Fruit fly (Drosophila melanogaster) whole organism, embryonic: ENCODE data around the gene CG10222.

ENCODE experiments used
- Atf6 ChIP-seq: fragments of 200-800 bp; sonication (Bioruptor generic); IDR thresholded peaks from 2 replicates; pipeline ENCODE4 v1.3.6; 2022; ENCODE audit warnings: missing biosample characterization, missing genetic modification characterization
- BEAF-32 ChIP-seq: fragments of 200-800 bp; sonication (Bioruptor generic); optimal IDR thresholded peaks from 3 replicates; lab custom pipeline; 2017; ENCODE audit warnings: missing biosample characterization, missing genetic modification characterization, mild to moderate bottlenecking, moderate library complexity, missing genetic modification reagents
- CG1024 ChIP-seq: fragments of 200-800 bp; sonication (Bioruptor generic); IDR thresholded peaks from 2 replicates; pipeline ENCODE4 v1.3.6; 2022; ENCODE audit warnings: missing biosample characterization, missing genetic modification characterization
- CG12942 ChIP-seq: fragments of 200-800 bp; sonication (Bioruptor generic); optimal IDR thresholded peaks from 3 replicates; lab custom pipeline; 2016; ENCODE audit warnings: missing biosample characterization, missing genetic modification characterization
- CG13287 ChIP-seq: fragments of 200-800 bp; sonication (Bioruptor generic); IDR thresholded peaks from 2 replicates; pipeline ENCODE4 v1.3.6; 2022; ENCODE audit warnings: missing biosample characterization, missing genetic modification characterization; ENCODE audit not compliant: partially characterized antibody
- CG13775 ChIP-seq: fragments of 200-800 bp; sonication (Bioruptor generic); optimal IDR thresholded peaks from 3 replicates; lab custom pipeline; 2017; ENCODE audit warnings: missing biosample characterization, mild to moderate bottlenecking, missing genetic modification characterization
- CG14014 ChIP-seq: fragments of 200-800 bp; sonication (Bioruptor generic); IDR thresholded peaks from 2 replicates; pipeline ENCODE4 v1.3.6; 2022; ENCODE audit warnings: missing biosample characterization, missing genetic modification characterization
- CG16863 ChIP-seq: fragments of 200-800 bp; sonication (Bioruptor generic); optimal IDR thresholded peaks from 3 replicates; lab custom pipeline; 2016; ENCODE audit warnings: missing biosample characterization, missing genetic modification characterization
- CG4707 ChIP-seq: fragments of 200-800 bp; sonication (Bioruptor generic); optimal IDR thresholded peaks from 2 replicates; lab custom pipeline; 2018; ENCODE audit warnings: missing biosample characterization, mild to moderate bottlenecking, missing genetic modification characterization, moderate library complexity
- CG4820 ChIP-seq: fragments of 200-800 bp; sonication (Bioruptor generic); optimal IDR thresholded peaks from 3 replicates; lab custom pipeline; 2016; ENCODE audit warnings: missing biosample characterization, missing genetic modification characterization
- CG5180 ChIP-seq: fragments of 200-800 bp; sonication (Bioruptor generic); optimal IDR thresholded peaks from 3 replicates; lab custom pipeline; 2017; ENCODE audit warnings: missing biosample characterization, missing genetic modification characterization, mild to moderate bottlenecking, moderate library complexity, missing genetic modification reagents
- CG6272 ChIP-seq: fragments of 200-800 bp; sonication (Bioruptor generic); IDR thresholded peaks from 2 replicates; pipeline ENCODE4 v1.3.6; 2022; ENCODE audit warnings: missing biosample characterization, missing genetic modification characterization
- CG6765 ChIP-seq: fragments of 200-800 bp; sonication (Bioruptor generic); optimal IDR thresholded peaks from 3 replicates; lab custom pipeline; 2017; ENCODE audit warnings: missing biosample characterization, mild to moderate bottlenecking, missing genetic modification characterization
- CG8281 ChIP-seq: fragments of 200-800 bp; sonication (Bioruptor generic); optimal IDR thresholded peaks from 2 replicates; lab custom pipeline; 2018; ENCODE audit warnings: missing biosample characterization, mild to moderate bottlenecking, missing genetic modification characterization, moderate library complexity
- Camta ChIP-seq: fragments of 200-800 bp; sonication (Bioruptor generic); optimal IDR thresholded peaks from 2 replicates; lab custom pipeline; 2016; ENCODE audit warnings: missing biosample characterization, missing genetic modification characterization
- CoRest ChIP-seq: fragments of 200-800 bp; sonication (Bioruptor generic); optimal IDR thresholded peaks from 3 replicates; lab custom pipeline; 2018; ENCODE audit warnings: missing biosample characterization, mild to moderate bottlenecking, missing genetic modification characterization, moderate library complexity
- D19B ChIP-seq: fragments of 200-800 bp; sonication (Bioruptor generic); optimal IDR thresholded peaks from 2 replicates; lab custom pipeline; 2017; ENCODE audit warnings: missing biosample characterization, mild to moderate bottlenecking, missing genetic modification characterization
- Dek ChIP-seq: fragments of 200-800 bp; sonication (Bioruptor generic); optimal IDR thresholded peaks from 3 replicates; lab custom pipeline; 2019; ENCODE audit warnings: missing biosample characterization, mild to moderate bottlenecking, missing genetic modification characterization, moderate library complexity
- Doc2 ChIP-seq: fragments of 200-800 bp; sonication (Bioruptor generic); IDR thresholded peaks from 2 replicates; pipeline ENCODE4 v1.3.6; 2022; ENCODE audit warnings: missing biosample characterization, missing genetic modification characterization
- Fer1 ChIP-seq: fragments of 200-800 bp; sonication (Bioruptor generic); optimal IDR thresholded peaks from 2 replicates; lab custom pipeline; 2017; ENCODE audit warnings: missing biosample characterization, mild to moderate bottlenecking, missing genetic modification characterization
- Fer2 ChIP-seq: fragments of 200-800 bp; sonication (Bioruptor generic); optimal IDR thresholded peaks from 2 replicates; lab custom pipeline; 2018; ENCODE audit warnings: missing biosample characterization, mild to moderate bottlenecking, missing genetic modification characterization, moderate library complexity
- HmgZ ChIP-seq: fragments of 200-800 bp; sonication (Bioruptor generic); optimal IDR thresholded peaks from 2 replicates; lab custom pipeline; 2018; ENCODE audit warnings: missing biosample characterization, mild to moderate bottlenecking, missing genetic modification characterization
- Hr39 ChIP-seq: fragments of >200 bp; optimal IDR thresholded peaks from 2 replicates; lab custom pipeline; 2017
- Hsf ChIP-seq: fragments of 200-800 bp; sonication (Bioruptor generic); optimal IDR thresholded peaks from 3 replicates; lab custom pipeline; 2016; ENCODE audit warnings: missing biosample characterization, missing genetic modification characterization
- MBD-R2 ChIP-seq: fragments of 200-800 bp; sonication (Bioruptor generic); IDR thresholded peaks from 2 replicates; pipeline ENCODE4 v1.3.6; 2022; ENCODE audit warnings: missing biosample characterization, missing genetic modification characterization
- MESR4 ChIP-seq: fragments of 200-800 bp; sonication (Bioruptor generic); optimal IDR thresholded peaks from 2 replicates; lab custom pipeline; 2018; ENCODE audit warnings: missing biosample characterization, mild to moderate bottlenecking, missing genetic modification characterization, moderate library complexity
- Med ChIP-seq: fragments of 200-800 bp; sonication (Bioruptor generic); peaks from one replicate; lab custom pipeline; 2016; ENCODE audit warnings: missing biosample characterization, missing genetic modification characterization, mild to moderate bottlenecking, inconsistent platforms, moderate library complexity
- Rx ChIP-seq: fragments of 200-800 bp; sonication (Bioruptor generic); IDR thresholded peaks from 2 replicates; pipeline ENCODE4 v1.3.6; 2022; ENCODE audit warnings: missing biosample characterization, missing genetic modification characterization
- Sin3A ChIP-seq: fragments of >200 bp; optimal IDR thresholded peaks from 2 replicates; lab custom pipeline; 2018
- Trl ChIP-seq, 3 experiments: fragments of >200 bp in 2 of 3; fragments of 200-800 bp in 1 of 3; sonication (Bioruptor generic) in 1 of 3; optimal IDR thresholded peaks; 2 replicates in 1 of 3; 3 replicates in 2 of 3; lab custom pipeline; 2016 to 2017; ENCODE audit warnings: missing biosample characterization in 1 of 3, missing genetic modification characterization in 1 of 3
- Vsx1 ChIP-seq: fragments of 200-800 bp; sonication (Bioruptor generic); optimal IDR thresholded peaks from 2 replicates; lab custom pipeline; 2017; ENCODE audit warnings: missing biosample characterization, mild to moderate bottlenecking, missing genetic modification characterization, missing genetic modification reagents
- bigmax ChIP-seq: fragments of 200-800 bp; sonication (Bioruptor generic); optimal IDR thresholded peaks from 2 replicates; lab custom pipeline; 2018; ENCODE audit warnings: missing biosample characterization, mild to moderate bottlenecking, missing genetic modification characterization
- cas ChIP-seq: fragments of 200-800 bp; sonication (Bioruptor generic); IDR thresholded peaks from 2 replicates; pipeline ENCODE4 v1.3.6; 2022; ENCODE audit warnings: missing biosample characterization, missing genetic modification characterization
- da ChIP-seq: fragments of 200-800 bp; sonication (Bioruptor generic); optimal IDR thresholded peaks from 2 replicates; lab custom pipeline; 2016; ENCODE audit warnings: missing biosample characterization, missing genetic modification characterization
- dmrt11E ChIP-seq: fragments of 200-800 bp; sonication (Bioruptor generic); optimal IDR thresholded peaks from 3 replicates; lab custom pipeline; 2018; ENCODE audit warnings: missing biosample characterization, mild to moderate bottlenecking, missing genetic modification characterization, moderate library complexity
- dpn ChIP-seq, 2 experiments: fragments of 200-800 bp; sonication (Bioruptor generic); optimal IDR thresholded peaks; 3 replicates each; lab custom pipeline; 2016; ENCODE audit warnings: missing biosample characterization in 2 of 2, missing genetic modification characterization in 2 of 2
- eyg ChIP-seq: fragments of 200-800 bp; sonication (Bioruptor generic); optimal IDR thresholded peaks from 3 replicates; lab custom pipeline; 2016; ENCODE audit warnings: missing biosample characterization, missing genetic modification characterization
- fd96Cb ChIP-seq: fragments of 200-800 bp; sonication (Bioruptor generic); optimal IDR thresholded peaks from 2 replicates; lab custom pipeline; 2018; ENCODE audit warnings: missing biosample characterization, mild to moderate bottlenecking, missing genetic modification characterization, moderate library complexity
- ftz-f1 ChIP-seq: fragments of 200-800 bp; sonication (Bioruptor generic); optimal IDR thresholded peaks from 2 replicates; lab custom pipeline; 2016; ENCODE audit warnings: missing biosample characterization, missing genetic modification characterization
- gro ChIP-seq: fragments of 200-800 bp; sonication (Bioruptor generic); optimal IDR thresholded peaks from 2 replicates; lab custom pipeline; 2016; ENCODE audit warnings: missing biosample characterization, missing genetic modification characterization
- h ChIP-seq: fragments of >200 bp; optimal IDR thresholded peaks from 2 replicates; lab custom pipeline; 2017
- inv ChIP-seq: fragments of 200-800 bp; sonication (Bioruptor generic); IDR thresholded peaks from 2 replicates; pipeline ENCODE4 v1.3.6; 2022; ENCODE audit warnings: missing biosample characterization, missing genetic modification characterization; ENCODE audit not compliant: partially characterized antibody
- lov ChIP-seq, 2 experiments: fragments of 200-800 bp in 1 of 2; fragments of >200 bp in 1 of 2; sonication (Bioruptor generic) in 1 of 2; IDR thresholded peaks in 1 of 2; optimal IDR thresholded peaks in 1 of 2; 2 replicates in 1 of 2; 3 replicates in 1 of 2; pipeline versions ENCODE4 v1.3.6 to Lab custom; 2017 to 2022; ENCODE audit warnings: missing biosample characterization in 1 of 2, missing genetic modification characterization in 1 of 2
- mirr ChIP-seq: fragments of 200-800 bp; sonication (Bioruptor generic); optimal IDR thresholded peaks from 3 replicates; lab custom pipeline; 2018; ENCODE audit warnings: missing biosample characterization, mild to moderate bottlenecking, missing genetic modification characterization
- nmo ChIP-seq: fragments of 200-800 bp; sonication (Bioruptor generic); optimal IDR thresholded peaks from 2 replicates; lab custom pipeline; 2018; ENCODE audit warnings: missing biosample characterization, mild to moderate bottlenecking, missing genetic modification characterization, moderate library complexity
- pita ChIP-seq: fragments of 200-800 bp; sonication (Bioruptor generic); optimal IDR thresholded peaks from 2 replicates; lab custom pipeline; 2017; ENCODE audit warnings: missing biosample characterization, mild to moderate bottlenecking, missing genetic modification characterization
- pzg ChIP-seq: fragments of 200-800 bp; sonication (Bioruptor generic); optimal IDR thresholded peaks from 3 replicates; lab custom pipeline; 2018; ENCODE audit warnings: missing biosample characterization, mild to moderate bottlenecking, missing genetic modification characterization, moderate library complexity
- scrt ChIP-seq: fragments of 200-800 bp; sonication (Bioruptor generic); optimal IDR thresholded peaks from 2 replicates; lab custom pipeline; 2018; ENCODE audit warnings: missing biosample characterization, mild to moderate bottlenecking, missing genetic modification characterization, moderate library complexity
- sd ChIP-seq: fragments of 200-800 bp; sonication (Bioruptor generic); optimal IDR thresholded peaks from 3 replicates; lab custom pipeline; 2018; ENCODE audit warnings: missing biosample characterization, mild to moderate bottlenecking, missing genetic modification characterization, moderate library complexity
- sens-2 ChIP-seq: fragments of 200-800 bp; sonication (Bioruptor generic); IDR thresholded peaks from 2 replicates; pipeline ENCODE4 v1.3.6; 2022; ENCODE audit warnings: missing biosample characterization, missing genetic modification characterization
- sr ChIP-seq: fragments of 200-800 bp; sonication (Bioruptor generic); IDR thresholded peaks from 3 replicates; pipeline ENCODE4 v1.3.6; 2022; ENCODE audit warnings: missing biosample characterization, missing genetic modification characterization
- stwl ChIP-seq: fragments of 200-800 bp; sonication (Bioruptor generic); optimal IDR thresholded peaks from 3 replicates; lab custom pipeline; 2018; ENCODE audit warnings: missing biosample characterization, mild to moderate bottlenecking, missing genetic modification characterization, moderate library complexity

The CG10222 gene

DNA sequence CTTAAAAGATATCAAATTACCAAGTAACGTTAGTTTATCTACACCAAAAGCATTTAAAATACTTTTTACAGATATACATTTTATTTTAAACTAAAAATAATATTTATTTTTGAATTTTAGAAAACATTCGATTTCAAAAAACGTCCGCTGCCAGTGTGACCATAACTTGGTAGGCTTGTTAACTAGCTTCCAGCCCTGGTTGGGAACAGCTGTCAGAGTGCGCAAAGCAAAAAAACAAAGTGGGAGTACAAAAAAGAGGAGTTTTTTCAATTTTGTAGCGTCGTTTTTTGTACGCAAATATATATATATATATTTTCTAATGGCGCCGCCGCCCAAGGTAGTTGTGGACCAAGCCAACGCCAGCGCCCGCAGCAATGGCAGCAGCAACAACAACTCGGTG is 30.1 kb upstream of the CG10222 start, which contains the start of gene cmb (continued):
- TF ChIP-seq nmo (GFP tag; lab: Kevin White, UChicago): peak; percentile 8
- peak; percentile 38; the same call in 1 of the 2 replicates for TF ChIP-seq CG13287 (GFP tag; lab: Robert Waterston, UW)
- TF ChIP-seq CG6272: no peak
- no peak for TF ChIP-seq dmrt11E
- TF ChIP-seq Camta (GFP tag; lab: Kevin White, UChicago): no peak
- peak; percentile 42 for TF ChIP-seq MESR4 (GFP tag; lab: Kevin White, UChicago)
- no peak for TF ChIP-seq dpn (GFP tag; optimal IDR thresholded peaks at IDR 0.05; lab: Kevin White, UChicago)
- TF ChIP-seq ftz-f1: no peak
- TF ChIP-seq HmgZ (tag; lab: Kevin White, UChicago): no peak
- no peak for TF ChIP-seq CG13775
- no peak for TF ChIP-seq da (GFP tag; lab: Kevin White, UChicago)
- no peak for TF ChIP-seq CG1024 (GFP tag; lab: Robert Waterston, UW)
- TF ChIP-seq scrt (GFP tag; lab: Kevin White, UChicago): no peak
- TF ChIP-seq Hsf (GFP tag; lab: Kevin White, UChicago): no peak
- no peak for TF ChIP-seq h (lab: Kevin White, UChicago)
- no peak for TF ChIP-seq Trl (optimal IDR thresholded peaks at IDR 0.05; lab: Kevin White, UChicago)
- TF ChIP-seq Trl (GFP tag; optimal IDR thresholded peaks at IDR 0.05; lab: Kevin White, UChicago): no peak
- TF ChIP-seq sr (GFP tag; lab: Robert Waterston, UW): no peak
- TF ChIP-seq eyg (GFP tag; lab: Kevin White, UChicago): no peak
- TF ChIP-seq Med: peak; percentile 27
- TF ChIP-seq pzg: peak; percentile 46
- TF ChIP-seq mirr: no peak
- no peak for TF ChIP-seq fd96Cb (tag; lab: Kevin White, UChicago)
- no peak for TF ChIP-seq lov (optimal IDR thresholded peaks at IDR 0.05; lab: Kevin White, UChicago)
- TF ChIP-seq lov (GFP tag; IDR thresholded peaks at IDR 0.05; lab: Robert Waterston, UW): no peak
- TF ChIP-seq stwl (tag; lab: Kevin White, UChicago): peak; percentile 89
- no peak for TF ChIP-seq CG16863 (GFP tag; lab: Kevin White, UChicago)
- no peak for TF ChIP-seq Fer1
- TF ChIP-seq cas (GFP tag; lab: Robert Waterston, UW): no peak
- TF ChIP-seq Atf6 (GFP tag; lab: Robert Waterston, UW): no peak
- no peak for TF ChIP-seq CG8281 (tag; lab: Kevin White, UChicago)
- TF ChIP-seq D19B (GFP tag; lab: Kevin White, UChicago): no peak
- TF ChIP-seq sens-2 (GFP tag; lab: Robert Waterston, UW): no peak
- no peak for TF ChIP-seq CG4707 (GFP tag; lab: Kevin White, UChicago)
- TF ChIP-seq gro: no peak
- TF ChIP-seq CG4820 (GFP tag; lab: Kevin White, UChicago): no peak
- TF ChIP-seq CG6765 (GFP tag; lab: Kevin White, UChicago): no peak
- TF ChIP-seq MBD-R2 (GFP tag; lab: Robert Waterston, UW): peak; percentile 96
- no peak for TF ChIP-seq CG12942 (GFP tag; lab: Kevin White, UChicago)
- TF ChIP-seq Doc2 (GFP tag; lab: Robert Waterston, UW): no peak
- no peak for TF ChIP-seq CG14014
- TF ChIP-seq CG5180 (GFP tag; lab: Kevin White, UChicago): no peak
- TF ChIP-seq Fer2 (tag; lab: Kevin White, UChicago): no peak
- TF ChIP-seq bigmax: no peak
- TF ChIP-seq sd (tag; lab: Kevin White, UChicago): no peak
- TF ChIP-seq inv (GFP tag; lab: Robert Waterston, UW): no peak
- TF ChIP-seq Dek (tag; lab: Kevin White, UChicago): no peak
- no peak for TF ChIP-seq Sin3A
- TF ChIP-seq Hr39: no peak
- no peak for TF ChIP-seq Vsx1
- peak; percentile 18 for TF ChIP-seq CoRest (tag; lab: Kevin White, UChicago)
- no peak for TF ChIP-seq pita
- TF ChIP-seq Rx (GFP tag; lab: Robert Waterston, UW): no peak
- TF ChIP-seq BEAF-32 (GFP tag; lab: Kevin White, UChicago): peak; percentile 15
